Worm (Caenorhabditis elegans) whole organism, early embryonic: ENCODE measurements around the gene T04F8.2.

Experiments used
- ets-7 ChIP-seq: sonication (generic microtip); optimal IDR thresholded peaks from 2 replicates; lab custom pipeline; 2016; ENCODE audit warnings: missing genotype, missing genetic modification characterization, missing compliant biosample characterization
- hnd-1 ChIP-seq: sonication (generic microtip); optimal IDR thresholded peaks from 2 replicates; lab custom pipeline; 2016; ENCODE audit warnings: missing genetic modification characterization, missing compliant biosample characterization

DNA sequence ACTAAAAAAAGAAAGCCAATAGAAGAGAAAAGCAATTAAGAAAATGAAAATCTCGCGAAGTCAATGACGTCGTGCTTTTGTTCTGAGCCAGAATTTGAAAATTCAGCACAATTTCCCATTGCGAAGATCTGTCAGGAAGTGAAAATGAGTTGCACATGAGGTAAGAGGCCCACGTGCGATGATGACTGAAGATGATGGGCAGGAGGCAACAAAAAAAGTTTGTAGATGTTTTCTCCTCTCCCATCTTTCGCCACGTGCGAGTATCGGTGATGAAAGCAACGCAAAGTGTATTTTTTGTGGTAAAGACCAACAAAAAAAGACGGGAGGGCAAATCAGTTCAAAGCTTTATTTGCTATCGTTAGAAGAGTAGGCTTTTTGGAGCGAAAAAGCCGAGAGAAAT lies 5.7 kb upstream of the T04F8.2 start:
- TF ChIP-seq ets-7 (tag; lab: Kevin White, UChicago) (no peak), hnd-1 (tag; lab: Kevin White, UChicago) (no peak)
